Worm (Caenorhabditis elegans) whole organism, L4 larva: ENCODE measurements around the gene F44B9.8.

Source experiments
- F26F4.8 ChIP-seq: fragments of 200-800 bp; sonication (Bioruptor generic); conservative IDR thresholded peaks from 2 replicates; pipeline ENCODE4 v1.3.6; 2022; ENCODE audit warnings: missing genetic modification characterization, missing compliant biosample characterization
- F44E2.7 ChIP-seq: fragments of 200-800 bp; sonication (Bioruptor generic); IDR thresholded peaks from 2 replicates; pipeline ENCODE4 v2.1.2; 2022; ENCODE audit warnings: missing genetic modification characterization, missing compliant biosample characterization
- daf-8 ChIP-seq: fragments of 200-800 bp; sonication (Bioruptor generic); IDR thresholded peaks from 2 replicates; pipeline ENCODE4 v1.3.6; 2022; ENCODE audit warnings: missing genetic modification characterization, missing compliant biosample characterization
- egl-27 ChIP-seq: sonication (generic microtip); optimal IDR thresholded peaks from 3 replicates; lab custom pipeline; 2017; ENCODE audit warnings: missing biosample characterization, missing genetic modification reagents, missing genetic modification characterization
- madf-9 ChIP-seq: fragments of 200-800 bp; sonication (Bioruptor generic); conservative IDR thresholded peaks from 2 replicates; pipeline ENCODE4 v1.3.6; 2022; ENCODE audit warnings: missing genetic modification reagents, missing genetic modification characterization, missing compliant biosample characterization
- nhr-111 ChIP-seq: fragments of 200-800 bp; sonication (Bioruptor generic); optimal IDR thresholded peaks from 2 replicates; lab custom pipeline; 2018; ENCODE audit warnings: mild to moderate bottlenecking, missing genetic modification characterization, missing compliant biosample characterization
- nhr-25 ChIP-seq: sonication (generic microtip); optimal IDR thresholded peaks from 2 replicates; lab custom pipeline; 2017; ENCODE audit warnings: missing genetic modification characterization, mild to moderate bottlenecking, missing compliant biosample characterization, antibody characterized with exemption, moderate library complexity, borderline replicate concordance; ENCODE audit not compliant: insufficient read depth
- nhr-28 ChIP-seq: fragments of 150-350 bp; optimal IDR thresholded peaks from 2 replicates; lab custom pipeline; 2014; ENCODE audit warnings: missing biosample characterization, missing genetic modification characterization
- skn-1 ChIP-seq: fragments of 150-350 bp; optimal IDR thresholded peaks from 2 replicates; lab custom pipeline; 2014; ENCODE audit warnings: missing biosample characterization, missing genetic modification characterization
- snpc-4 ChIP-seq: fragments of 150-350 bp; optimal IDR thresholded peaks from 2 replicates; lab custom pipeline; 2014; ENCODE audit warnings: missing biosample characterization, missing genetic modification characterization
- zag-1 ChIP-seq: fragments of 150-350 bp; optimal IDR thresholded peaks from 2 replicates; lab custom pipeline; 2014; ENCODE audit warnings: missing biosample characterization, missing genetic modification characterization
- zfp-2 ChIP-seq: sonication (generic microtip); optimal IDR thresholded peaks from 2 replicates; lab custom pipeline; 2016; ENCODE audit warnings: mild to moderate bottlenecking, missing genetic modification characterization, missing compliant biosample characterization

DNA sequence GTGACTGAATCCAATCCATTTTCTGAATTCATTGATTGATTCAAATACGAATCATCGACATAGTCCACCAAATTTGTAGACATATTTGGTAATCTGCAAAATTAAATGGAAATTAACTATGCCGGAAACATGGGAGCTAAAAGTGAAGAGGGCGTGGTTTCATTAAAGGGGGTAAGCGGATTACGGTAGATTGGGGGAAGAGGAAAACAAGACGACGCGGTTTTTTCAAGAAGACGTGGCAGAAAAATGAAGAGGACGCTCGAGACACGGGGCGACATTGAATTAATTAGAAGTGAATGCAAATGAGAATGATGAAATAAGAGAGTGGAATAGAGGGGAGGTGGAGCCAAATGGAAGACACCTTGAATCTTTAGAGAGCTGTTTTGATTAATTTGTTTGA lies 33.1 kb downstream of the F44B9.8 start, which contains the start of gene npr-17:
- TF ChIP-seq skn-1: no peak
- TF ChIP-seq F26F4.8 (GFP tag; lab: Robert Waterston, UW): no peak
- no peak for TF ChIP-seq madf-9 (GFP tag; lab: Robert Waterston, UW)
- no peak for TF ChIP-seq egl-27 (tag; lab: Kevin White, UChicago)
- no peak for TF ChIP-seq F44E2.7 (GFP tag; lab: Robert Waterston, UW)
- no peak for TF ChIP-seq nhr-28
- TF ChIP-seq daf-8 (GFP tag; lab: Robert Waterston, UW): no peak
- no peak for TF ChIP-seq nhr-25 (tag; lab: Kevin White, UChicago)
- TF ChIP-seq snpc-4 (tag; lab: Kevin White, UChicago): no peak
- TF ChIP-seq zfp-2 (tag; lab: Kevin White, UChicago): no peak
- TF ChIP-seq nhr-111 (GFP tag; lab: Kevin White, UChicago): no peak
- TF ChIP-seq zag-1 (tag; lab: Kevin White, UChicago): no peak
